Fruit fly (Drosophila melanogaster): Measurements from ENCODE around the gene SmE.

DNA sequence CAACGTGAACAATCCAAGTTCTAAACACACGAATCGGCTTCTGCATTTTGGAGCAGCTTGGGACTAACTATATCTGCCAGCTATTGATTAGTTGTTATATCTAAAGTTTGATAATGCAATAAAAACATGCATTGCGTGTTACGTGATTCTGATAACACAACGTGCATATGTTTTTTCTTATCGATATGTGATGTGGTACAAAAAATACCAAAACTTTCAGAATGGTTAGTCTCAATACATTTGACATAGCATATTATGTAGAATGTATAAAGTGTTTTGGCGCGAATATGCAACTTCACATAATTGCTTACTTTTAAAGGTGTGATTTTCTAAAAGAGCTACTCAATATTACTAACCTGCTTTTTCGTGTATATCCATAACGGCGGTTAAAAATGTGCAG, 702 bp upstream of the SmE start:
- TF ChIP-seq CG6854 (GFP tag; optimal IDR thresholded peaks at IDR 0.05) (no peak), Gug (GFP tag; IDR thresholded peaks at IDR 0.05) (no peak), ss (GFP tag; optimal IDR thresholded peaks at IDR 0.05) (no peak)
